1 fruit fly cellular context compared by ENCODE assay signal in genomic region chr3L:20922279-20922830, dm6.
TF ChIP-seq lines count a peak whose summit lies in the region.

No protein-coding gene starts in this region.

TF ChIP-seq in whole organism, embryonic, 481 proteins besides CTCF, POLR2A, EP300 and RAD21 (continued from another document and continues in another):
- TF ChIP-seq so (GFP tag; IDR thresholded peaks at IDR 0.05; lab: Robert Waterston, UW): peak; percentile 37; the same call in 1 of the 3 replicates
- TF ChIP-seq CrebB (tag; optimal IDR thresholded peaks at IDR 0.05; lab: Kevin White, UChicago): peak; percentile 29
- TF ChIP-seq CG13296 (GFP tag; optimal IDR thresholded peaks at IDR 0.05; lab: Kevin White, UChicago): no peak
- peak; percentile 23 for TF ChIP-seq gcm (GFP tag; optimal IDR thresholded peaks at IDR 0.05; lab: Kevin White, UChicago)
- TF ChIP-seq btn (GFP tag; optimal IDR thresholded peaks at IDR 0.05; lab: Kevin White, UChicago): no peak
- TF ChIP-seq slp2 (GFP tag; optimal IDR thresholded peaks at IDR 0.05; lab: Kevin White, UChicago): no peak
- TF ChIP-seq NC2β (GFP tag; optimal IDR thresholded peaks at IDR 0.05; lab: Kevin White, UChicago): no peak
- TF ChIP-seq zfh1 (GFP tag; IDR thresholded peaks at IDR 0.05; lab: Robert Waterston, UW): peak; percentile 52; the same call in 1 of the 3 replicates
- TF ChIP-seq Hr3 (GFP tag; optimal IDR thresholded peaks at IDR 0.05; lab: Kevin White, UChicago): no peak
- peak; percentile 100 for TF ChIP-seq CG15479 (GFP tag; optimal IDR thresholded peaks at IDR 0.05; lab: Kevin White, UChicago)
- TF ChIP-seq kni (GFP tag; optimal IDR thresholded peaks at IDR 0.05; lab: Kevin White, UChicago): peak; percentile 92
- peak; percentile 44 for TF ChIP-seq ac (GFP tag; optimal IDR thresholded peaks at IDR 0.05; lab: Kevin White, UChicago)
- TF ChIP-seq Mes4 (GFP tag; optimal IDR thresholded peaks at IDR 0.05; lab: Kevin White, UChicago): no peak
- no peak for TF ChIP-seq ara (GFP tag; IDR thresholded peaks at IDR 0.05; lab: Robert Waterston, UW)
- TF ChIP-seq CG17359 (tag; optimal IDR thresholded peaks at IDR 0.05; lab: Kevin White, UChicago): no peak
- no peak for TF ChIP-seq CG32532 (GFP tag; IDR thresholded peaks at IDR 0.05; lab: Robert Waterston, UW)
- TF ChIP-seq Scr (GFP tag; IDR thresholded peaks at IDR 0.05; lab: Robert Waterston, UW; ENCODE audit: partially characterized antibody): no peak
- TF ChIP-seq Dip2 (GFP tag; IDR thresholded peaks at IDR 0.05; lab: Robert Waterston, UW): no peak
- no peak for TF ChIP-seq Usf (GFP tag; optimal IDR thresholded peaks at IDR 0.05; lab: Kevin White, UChicago)
- no peak for TF ChIP-seq ftz-f1 (GFP tag; optimal IDR thresholded peaks at IDR 0.05; lab: Kevin White, UChicago)
- TF ChIP-seq br (optimal IDR thresholded peaks at IDR 0.05; lab: Kevin White, UChicago): no peak
- no peak for TF ChIP-seq CG18764 (GFP tag; optimal IDR thresholded peaks at IDR 0.05; lab: Kevin White, UChicago)
- TF ChIP-seq grau (tag; optimal IDR thresholded peaks at IDR 0.05; lab: Kevin White, UChicago): no peak
- TF ChIP-seq CG17328 (GFP tag; IDR thresholded peaks at IDR 0.05; lab: Robert Waterston, UW): 0 out of 2 replicates have a peak, but pooled peaks have one; percentile 25
- no peak for TF ChIP-seq esg (GFP tag; conservative IDR thresholded peaks at IDR 0.05; lab: Robert Waterston, UW)
- TF ChIP-seq Blimp-1 (GFP tag; optimal IDR thresholded peaks at IDR 0.05; lab: Kevin White, UChicago): no peak
- TF ChIP-seq pnt (GFP tag; optimal IDR thresholded peaks at IDR 0.05; lab: Kevin White, UChicago): no peak
- no peak for TF ChIP-seq ham (GFP tag; IDR thresholded peaks at IDR 0.05; lab: Robert Waterston, UW)
- peak; percentile 74 for TF ChIP-seq CG1832 (GFP tag; optimal IDR thresholded peaks at IDR 0.05; lab: Kevin White, UChicago)
- TF ChIP-seq CG15601 (tag; optimal IDR thresholded peaks at IDR 0.05; lab: Kevin White, UChicago): peak; percentile 23
- TF ChIP-seq D19B (GFP tag; optimal IDR thresholded peaks at IDR 0.05; lab: Kevin White, UChicago): no peak
- TF ChIP-seq CG10462 (GFP tag; optimal IDR thresholded peaks at IDR 0.05; lab: Kevin White, UChicago): no peak
- no peak for TF ChIP-seq C15 (GFP tag; IDR thresholded peaks at IDR 0.05; lab: Robert Waterston, UW)
- no peak for TF ChIP-seq CG15011 (GFP tag; optimal IDR thresholded peaks at IDR 0.05; lab: Kevin White, UChicago)
- peak; percentile 52 for TF ChIP-seq salm (tag; optimal IDR thresholded peaks at IDR 0.05; lab: Kevin White, UChicago)
- TF ChIP-seq YL-1 (GFP tag; optimal IDR thresholded peaks at IDR 0.05; lab: Kevin White, UChicago): no peak
- peak; percentile 47 for TF ChIP-seq exex (tag; optimal IDR thresholded peaks at IDR 0.05; lab: Kevin White, UChicago)
- no peak for TF ChIP-seq Hand (GFP tag; optimal IDR thresholded peaks at IDR 0.05; lab: Kevin White, UChicago)
- TF ChIP-seq CG18619 (GFP tag; optimal IDR thresholded peaks at IDR 0.05; lab: Kevin White, UChicago): no peak
- no peak for TF ChIP-seq CG14050 (GFP tag; IDR thresholded peaks at IDR 0.05; lab: Robert Waterston, UW)
- no peak for TF ChIP-seq h (optimal IDR thresholded peaks at IDR 0.05; lab: Kevin White, UChicago)
- no peak for TF ChIP-seq pum (GFP tag; optimal IDR thresholded peaks at IDR 0.05; lab: Kevin White, UChicago)
- no peak for TF ChIP-seq nau (GFP tag; optimal IDR thresholded peaks at IDR 0.05; lab: Kevin White, UChicago)
- TF ChIP-seq CG15696 (tag; optimal IDR thresholded peaks at IDR 0.05; lab: Kevin White, UChicago): peak; percentile 67
- TF ChIP-seq Side (GFP tag; optimal IDR thresholded peaks at IDR 0.05; lab: Kevin White, UChicago): peak; percentile 3
- peak in 1 of 3 experiments; percentile 65 for TF ChIP-seq Stat92E (GFP tag; optimal IDR thresholded peaks at IDR 0.05; lab: Kevin White, UChicago)
- 0 out of 2 replicates have a peak, but pooled peaks have one; percentile 42 for TF ChIP-seq rib (GFP tag; IDR thresholded peaks at IDR 0.05; lab: Robert Waterston, UW)
- TF ChIP-seq nerfin-2 (GFP tag; IDR thresholded peaks at IDR 0.05; lab: Robert Waterston, UW; ENCODE audit: partially characterized antibody): no peak
- TF ChIP-seq Hmr (GFP tag; optimal IDR thresholded peaks at IDR 0.05; lab: Kevin White, UChicago): no peak
- 0 out of 3 replicates have a peak, but pooled peaks have one; percentile 8 for TF ChIP-seq H15 (GFP tag; IDR thresholded peaks at IDR 0.05; lab: Robert Waterston, UW)
- peak; percentile 32 for TF ChIP-seq Vsx1 (GFP tag; optimal IDR thresholded peaks at IDR 0.05; lab: Kevin White, UChicago)
- peak; percentile 30 for TF ChIP-seq HLHmδ (GFP tag; optimal IDR thresholded peaks at IDR 0.05; lab: Kevin White, UChicago)
- TF ChIP-seq eve (GFP tag; optimal IDR thresholded peaks at IDR 0.05; lab: Kevin White, UChicago): no peak
- no peak for TF ChIP-seq Sin3A (optimal IDR thresholded peaks at IDR 0.05; lab: Kevin White, UChicago)
- no peak for TF ChIP-seq gfzf (GFP tag; optimal IDR thresholded peaks at IDR 0.05; lab: Kevin White, UChicago)
- TF ChIP-seq hkb (optimal IDR thresholded peaks at IDR 0.05; lab: Kevin White, UChicago): no peak
- TF ChIP-seq hkb (GFP tag; IDR thresholded peaks at IDR 0.05; lab: Robert Waterston, UW): no peak
- TF ChIP-seq hbn (GFP tag; IDR thresholded peaks at IDR 0.05; lab: Robert Waterston, UW; ENCODE audit: partially characterized antibody): no peak
- no peak for TF ChIP-seq CG7556 (GFP tag; optimal IDR thresholded peaks at IDR 0.05; lab: Kevin White, UChicago)
- no peak for TF ChIP-seq CG6854 (GFP tag; optimal IDR thresholded peaks at IDR 0.05; lab: Kevin White, UChicago)
- TF ChIP-seq fd3F (GFP tag; optimal IDR thresholded peaks at IDR 0.05; lab: Kevin White, UChicago): no peak
- TF ChIP-seq fd102C (GFP tag; optimal IDR thresholded peaks at IDR 0.05; lab: Kevin White, UChicago): peak; percentile 21
- TF ChIP-seq CG14860 (GFP tag; IDR thresholded peaks at IDR 0.05; lab: Robert Waterston, UW; ENCODE audit: partially characterized antibody): no peak
- TF ChIP-seq oc (tag; optimal IDR thresholded peaks at IDR 0.05; lab: Kevin White, UChicago): peak; percentile 54
- no peak for TF ChIP-seq prd (optimal IDR thresholded peaks at IDR 0.05; lab: Kevin White, UChicago)
- peak; percentile 44; the same call in 2 of the 3 replicates for TF ChIP-seq prd (GFP tag; IDR thresholded peaks at IDR 0.05; lab: Robert Waterston, UW)
- TF ChIP-seq CG7745 (tag; optimal IDR thresholded peaks at IDR 0.05; lab: Kevin White, UChicago): peak; percentile 36
- no peak for TF ChIP-seq BtbVII (GFP tag; optimal IDR thresholded peaks at IDR 0.05; lab: Kevin White, UChicago)
- TF ChIP-seq nerfin-1 (tag; optimal IDR thresholded peaks at IDR 0.05; lab: Kevin White, UChicago): no peak
- peak; percentile 61; the same call in 1 of the 3 replicates for TF ChIP-seq z (GFP tag; IDR thresholded peaks at IDR 0.05; lab: Robert Waterston, UW)
- TF ChIP-seq ro (GFP tag; IDR thresholded peaks at IDR 0.05; lab: Robert Waterston, UW): no peak
- TF ChIP-seq gcm2 (GFP tag; optimal IDR thresholded peaks at IDR 0.05; lab: Kevin White, UChicago): no peak
- no peak for TF ChIP-seq CG17912 (GFP tag; optimal IDR thresholded peaks at IDR 0.05; lab: Kevin White, UChicago)
- TF ChIP-seq bbx (GFP tag; IDR thresholded peaks at IDR 0.05; lab: Robert Waterston, UW; ENCODE audit: partially characterized antibody): peak; percentile 18; the same call in 1 of the 2 replicates
- no peak for TF ChIP-seq Dll (GFP tag; IDR thresholded peaks at IDR 0.05; lab: Robert Waterston, UW; ENCODE audit: partially characterized antibody)
- TF ChIP-seq CG9437 (GFP tag; optimal IDR thresholded peaks at IDR 0.05; lab: Kevin White, UChicago): no peak
- 0 out of 2 replicates have a peak, but pooled peaks have one; percentile 9 for TF ChIP-seq Lim3 (GFP tag; IDR thresholded peaks at IDR 0.05; lab: Robert Waterston, UW)
- TF ChIP-seq CG12659 (GFP tag; optimal IDR thresholded peaks at IDR 0.05; lab: Kevin White, UChicago): no peak
- TF ChIP-seq hth (optimal IDR thresholded peaks at IDR 0.05; lab: Kevin White, UChicago): no peak
- TF ChIP-seq E2f2 (GFP tag; IDR thresholded peaks at IDR 0.05; lab: Robert Waterston, UW): no peak
- no peak for TF ChIP-seq bab2 (GFP tag; optimal IDR thresholded peaks at IDR 0.05; lab: Kevin White, UChicago)
- TF ChIP-seq crc (GFP tag; optimal IDR thresholded peaks at IDR 0.05; lab: Kevin White, UChicago): no peak
- TF ChIP-seq chn (GFP tag; optimal IDR thresholded peaks at IDR 0.05; lab: Kevin White, UChicago): no peak
- TF ChIP-seq Pdp1 (GFP tag; optimal IDR thresholded peaks at IDR 0.05; lab: Kevin White, UChicago): peak in 1 of 2 experiments; percentile 30
- TF ChIP-seq sc (optimal IDR thresholded peaks at IDR 0.05; lab: Kevin White, UChicago): no peak
- peak; percentile 31 for TF ChIP-seq sc (GFP tag; optimal IDR thresholded peaks at IDR 0.05; lab: Kevin White, UChicago)
- TF ChIP-seq Hsf (GFP tag; optimal IDR thresholded peaks at IDR 0.05; lab: Kevin White, UChicago): no peak
- no peak for TF ChIP-seq CG3065 (GFP tag; optimal IDR thresholded peaks at IDR 0.05; lab: Kevin White, UChicago)
- no peak for TF ChIP-seq CG1024 (GFP tag; IDR thresholded peaks at IDR 0.05; lab: Robert Waterston, UW)
- TF ChIP-seq CG3726 (GFP tag; IDR thresholded peaks at IDR 0.05; lab: Robert Waterston, UW): no peak
- TF ChIP-seq zen (tag; optimal IDR thresholded peaks at IDR 0.05; lab: Kevin White, UChicago): peak; percentile 47
- no peak for TF ChIP-seq Poxn (GFP tag; IDR thresholded peaks at IDR 0.05; lab: Robert Waterston, UW)
- TF ChIP-seq sd (tag; optimal IDR thresholded peaks at IDR 0.05; lab: Kevin White, UChicago): peak; percentile 63
- TF ChIP-seq sima (GFP tag; optimal IDR thresholded peaks at IDR 0.05; lab: Kevin White, UChicago): no peak
- TF ChIP-seq CG1233 (GFP tag; optimal IDR thresholded peaks at IDR 0.05; lab: Kevin White, UChicago): peak; percentile 37
- no peak for TF ChIP-seq Ravus (GFP tag; IDR thresholded peaks at IDR 0.05; lab: Robert Waterston, UW)
- TF ChIP-seq CG17802 (tag; optimal IDR thresholded peaks at IDR 0.05; lab: Kevin White, UChicago): no peak
- TF ChIP-seq lmd (GFP tag; IDR thresholded peaks at IDR 0.05; lab: Robert Waterston, UW): no peak
- peak; percentile 7 for TF ChIP-seq CG4282 (GFP tag; optimal IDR thresholded peaks at IDR 0.05; lab: Kevin White, UChicago)
- no peak for TF ChIP-seq Ada2b (GFP tag; IDR thresholded peaks at IDR 0.05; lab: Robert Waterston, UW)
- peak; percentile 21; the same call in 1 of the 2 replicates for TF ChIP-seq HLH3B (GFP tag; IDR thresholded peaks at IDR 0.05; lab: Robert Waterston, UW)
- no peak for TF ChIP-seq CG11456 (GFP tag; IDR thresholded peaks at IDR 0.05; lab: Robert Waterston, UW)
- TF ChIP-seq PHDP (tag; optimal IDR thresholded peaks at IDR 0.05; lab: Kevin White, UChicago): peak; percentile 2
- TF ChIP-seq CG6683 (GFP tag; optimal IDR thresholded peaks at IDR 0.05; lab: Kevin White, UChicago): no peak
- peak; percentile 90 for TF ChIP-seq Kr (GFP tag; optimal IDR thresholded peaks at IDR 0.05; lab: Kevin White, UChicago)
- TF ChIP-seq CG15269 (tag; optimal IDR thresholded peaks at IDR 0.05; lab: Kevin White, UChicago): peak; percentile 48
- no peak for TF ChIP-seq CG10147 (GFP tag; optimal IDR thresholded peaks at IDR 0.05; lab: Kevin White, UChicago)
- TF ChIP-seq CG3995 (GFP tag; optimal IDR thresholded peaks at IDR 0.05; lab: Kevin White, UChicago): no peak
- TF ChIP-seq hb (GFP tag; IDR thresholded peaks at IDR 0.05; lab: Robert Waterston, UW; ENCODE audit: partially characterized antibody): no peak
- TF ChIP-seq CG16813 (GFP tag; IDR thresholded peaks at IDR 0.05; lab: Robert Waterston, UW; ENCODE audit: partially characterized antibody): no peak
- TF ChIP-seq CG10959 (GFP tag; IDR thresholded peaks at IDR 0.05; lab: Robert Waterston, UW): 0 out of 2 replicates have a peak, but pooled peaks have one; percentile 14
- no peak for TF ChIP-seq CG43689 (GFP tag; IDR thresholded peaks at IDR 0.05; lab: Robert Waterston, UW)
- no peak for TF ChIP-seq CG8281 (tag; optimal IDR thresholded peaks at IDR 0.05; lab: Kevin White, UChicago)
- TF ChIP-seq phol (tag; optimal IDR thresholded peaks at IDR 0.05; lab: Kevin White, UChicago): no peak
- TF ChIP-seq klu (GFP tag; IDR thresholded peaks at IDR 0.05; lab: Robert Waterston, UW): no peak
- TF ChIP-seq Nf-YC (tag; optimal IDR thresholded peaks at IDR 0.05; lab: Kevin White, UChicago): peak; percentile 25
- no peak for TF ChIP-seq mld (GFP tag; IDR thresholded peaks at IDR 0.05; lab: Robert Waterston, UW; ENCODE audit: partially characterized antibody)
- no peak for TF ChIP-seq trh (GFP tag; optimal IDR thresholded peaks at IDR 0.05; lab: Kevin White, UChicago)
- TF ChIP-seq Oaz (GFP tag; IDR thresholded peaks at IDR 0.05; lab: Robert Waterston, UW): no peak
- peak; percentile 20 for TF ChIP-seq run (tag; optimal IDR thresholded peaks at IDR 0.05; lab: Kevin White, UChicago)
- no peak for TF ChIP-seq Sox102F (GFP tag; optimal IDR thresholded peaks at IDR 0.05; lab: Kevin White, UChicago)
- no peak for TF ChIP-seq ssp (GFP tag; IDR thresholded peaks at IDR 0.05; lab: Robert Waterston, UW)
- no peak for TF ChIP-seq Eip74EF (GFP tag; optimal IDR thresholded peaks at IDR 0.05; lab: Kevin White, UChicago)
- no peak for TF ChIP-seq mam (GFP tag; optimal IDR thresholded peaks at IDR 0.05; lab: Kevin White, UChicago)
- TF ChIP-seq odd (GFP tag; optimal IDR thresholded peaks at IDR 0.05; lab: Kevin White, UChicago): peak; percentile 35
- TF ChIP-seq jumu (GFP tag; optimal IDR thresholded peaks at IDR 0.05; lab: Kevin White, UChicago): no peak
- peak; percentile 39 for TF ChIP-seq CG2202 (tag; optimal IDR thresholded peaks at IDR 0.05; lab: Kevin White, UChicago)
- no peak for TF ChIP-seq CG14710 (tag; optimal IDR thresholded peaks at IDR 0.05; lab: Kevin White, UChicago)
- TF ChIP-seq CG7786 (GFP tag; optimal IDR thresholded peaks at IDR 0.05; lab: Kevin White, UChicago): no peak
- TF ChIP-seq CG10543 (GFP tag; optimal IDR thresholded peaks at IDR 0.05; lab: Kevin White, UChicago): peak; percentile 56
- TF ChIP-seq az2 (GFP tag; optimal IDR thresholded peaks at IDR 0.05; lab: Kevin White, UChicago): no peak
- TF ChIP-seq CG3407 (GFP tag; optimal IDR thresholded peaks at IDR 0.05; lab: Kevin White, UChicago): peak; percentile 23
- no peak for TF ChIP-seq shn (GFP tag; optimal IDR thresholded peaks at IDR 0.05; lab: Kevin White, UChicago)
- no peak for TF ChIP-seq usp (GFP tag; optimal IDR thresholded peaks at IDR 0.05; lab: Kevin White, UChicago)
- TF ChIP-seq Hey (tag; optimal IDR thresholded peaks at IDR 0.05; lab: Kevin White, UChicago): no peak
- TF ChIP-seq fd96Cb (tag; optimal IDR thresholded peaks at IDR 0.05; lab: Kevin White, UChicago): no peak
